Worm (Caenorhabditis elegans) whole organism, L1 larva: Measurements from ENCODE around the gene C14A4.6.

ENCODE experiments used
- C16A3.4 ChIP-seq: fragments of 150-350 bp; optimal IDR thresholded peaks from 2 replicates; lab custom pipeline; 2014; ENCODE audit warnings: missing biosample characterization, missing genetic modification characterization
- C34B4.2 ChIP-seq: sonication (generic microtip); optimal IDR thresholded peaks from 2 replicates; lab custom pipeline; 2017; ENCODE audit warnings: mild to moderate bottlenecking, missing genetic modification characterization, missing compliant biosample characterization
- F16B12.6 ChIP-seq: fragments of 150-350 bp; optimal IDR thresholded peaks from 2 replicates; lab custom pipeline; 2014; ENCODE audit warnings: missing biosample characterization, missing genetic modification characterization
- aly-2 ChIP-seq: fragments of 150-350 bp; optimal IDR thresholded peaks from 2 replicates; lab custom pipeline; 2014; ENCODE audit warnings: missing biosample characterization, missing genetic modification characterization
- blmp-1 ChIP-seq: fragments of 150-350 bp; optimal IDR thresholded peaks from 2 replicates; lab custom pipeline; 2014; ENCODE audit warnings: missing biosample characterization, missing genetic modification characterization
- ceh-8 ChIP-seq: fragments of 200-800 bp; sonication (Bioruptor generic); optimal IDR thresholded peaks from 2 replicates; lab custom pipeline; 2018; ENCODE audit warnings: mild to moderate bottlenecking, missing genetic modification characterization, moderate library complexity, missing compliant biosample characterization
- ceh-82 ChIP-seq, 3 experiments: fragments of 150-350 bp in 1 of 3; sonication (generic microtip) in 2 of 3; optimal IDR thresholded peaks; 2 replicates each; lab custom pipeline; 2014 to 2017; ENCODE audit warnings: missing biosample characterization in 3 of 3, missing genetic modification characterization in 3 of 3
- ceh-90 ChIP-seq: sonication (generic microtip); optimal IDR thresholded peaks from 2 replicates; lab custom pipeline; 2016; ENCODE audit warnings: missing genetic modification characterization, missing compliant biosample characterization
- dpl-1 ChIP-seq, 3 experiments: fragments of 150-350 bp in 2 of 3; sonication (generic microtip) in 1 of 3; optimal IDR thresholded peaks; 2 replicates each; lab custom pipeline; 2014 to 2017; ENCODE audit warnings: missing biosample characterization in 3 of 3, missing genetic modification characterization in 3 of 3, missing genetic modification reagents in 3 of 3
- dsc-1 ChIP-seq: sonication (generic microtip); optimal IDR thresholded peaks from 2 replicates; lab custom pipeline; 2016; ENCODE audit warnings: mild to moderate bottlenecking, missing genetic modification characterization, missing compliant biosample characterization
- efl-1 ChIP-seq, 4 experiments: fragments of 150-350 bp; optimal IDR thresholded peaks in 3 of 4; peaks in 1 of 4; 1 replicate in 1 of 4; 2 replicates in 3 of 4; lab custom pipeline; 2014; ENCODE audit warnings: missing biosample characterization in 2 of 4, missing genetic modification characterization in 2 of 4, missing genetic modification reagents in 2 of 4
- efl-3 ChIP-seq: fragments of 200-800 bp; sonication (Bioruptor generic); optimal IDR thresholded peaks from 2 replicates; lab custom pipeline; 2018; ENCODE audit warnings: mild to moderate bottlenecking, missing genetic modification characterization, missing compliant biosample characterization
- fkh-10 ChIP-seq: sonication (generic microtip); optimal IDR thresholded peaks from 2 replicates; lab custom pipeline; 2017; ENCODE audit warnings: missing biosample characterization, missing genetic modification reagents, missing genetic modification characterization
- fkh-8 ChIP-seq: sonication (generic microtip); optimal IDR thresholded peaks from 2 replicates; lab custom pipeline; 2016; ENCODE audit warnings: mild to moderate bottlenecking, missing genetic modification characterization, missing compliant biosample characterization
- isw-1 ChIP-seq: fragments of 200-800 bp; sonication (Bioruptor generic); IDR thresholded peaks from 2 replicates; pipeline ENCODE4 v1.3.6; 2022; ENCODE audit warnings: missing genetic modification characterization, missing compliant biosample characterization
- lin-13 ChIP-seq: fragments of 150-350 bp; optimal IDR thresholded peaks from 2 replicates; lab custom pipeline; 2014; ENCODE audit warnings: missing biosample characterization, missing genetic modification reagents, missing genetic modification characterization
- lin-14 ChIP-seq: fragments of 200-800 bp; sonication (Bioruptor generic); optimal IDR thresholded peaks from 2 replicates; lab custom pipeline; 2018; ENCODE audit warnings: mild to moderate bottlenecking, missing genetic modification characterization, moderate library complexity, missing compliant biosample characterization
- lin-15B ChIP-seq: fragments of 150-350 bp; sonication (generic microtip); optimal IDR thresholded peaks from 3 replicates; lab custom pipeline; 2014; ENCODE audit warnings: missing biosample characterization, missing genetic modification characterization
- lin-35 ChIP-seq, 2 experiments: fragments of 150-350 bp; optimal IDR thresholded peaks; 2 replicates each; lab custom pipeline; 2014; ENCODE audit warnings: missing biosample characterization in 2 of 2, missing genetic modification characterization in 2 of 2, missing genetic modification reagents in 2 of 2
- lin-39 ChIP-seq: fragments of 150-350 bp; optimal IDR thresholded peaks from 2 replicates; lab custom pipeline; 2014; ENCODE audit warnings: missing biosample characterization, missing genetic modification reagents, missing genetic modification characterization
- lsy-2 ChIP-seq, 2 experiments: fragments of 150-350 bp; optimal IDR thresholded peaks; 2 replicates each; lab custom pipeline; 2014; ENCODE audit warnings: missing biosample characterization in 2 of 2, missing genetic modification characterization in 2 of 2
- mab-9 ChIP-seq: fragments of 200-800 bp; sonication (Bioruptor generic); IDR thresholded peaks from 2 replicates; pipeline ENCODE4 v1.3.6; 2022; ENCODE audit warnings: missing genetic modification reagents, missing genetic modification characterization, missing compliant biosample characterization
- mef-2 ChIP-seq: fragments of 150-350 bp; optimal IDR thresholded peaks from 2 replicates; lab custom pipeline; 2014; ENCODE audit warnings: missing biosample characterization, missing genetic modification characterization
- nhr-11 ChIP-seq: fragments of 150-350 bp; optimal IDR thresholded peaks from 2 replicates; lab custom pipeline; 2014; ENCODE audit warnings: missing biosample characterization, missing genetic modification characterization
- nhr-19 ChIP-seq: fragments of 200-800 bp; sonication (Bioruptor generic); conservative IDR thresholded peaks from 2 replicates; pipeline ENCODE4 v1.3.6; 2022; ENCODE audit warnings: missing genetic modification characterization, missing compliant biosample characterization
- nhr-47 ChIP-seq: sonication (generic microtip); optimal IDR thresholded peaks from 2 replicates; lab custom pipeline; 2016; ENCODE audit warnings: mild to moderate bottlenecking, missing genetic modification characterization, moderate library complexity, missing compliant biosample characterization
- nhr-71 ChIP-seq: sonication (generic microtip); optimal IDR thresholded peaks from 2 replicates; lab custom pipeline; 2016; ENCODE audit warnings: mild to moderate bottlenecking, missing genetic modification characterization, moderate library complexity, missing compliant biosample characterization
- nhr-76 ChIP-seq: sonication (generic microtip); optimal IDR thresholded peaks from 2 replicates; lab custom pipeline; 2017; ENCODE audit warnings: missing biosample characterization, missing genetic modification characterization
- pag-3 ChIP-seq: sonication (generic microtip); optimal IDR thresholded peaks from 2 replicates; lab custom pipeline; 2017; ENCODE audit warnings: missing genetic modification characterization, mild to moderate bottlenecking, missing compliant biosample characterization, antibody characterized with exemption, borderline replicate concordance; ENCODE audit not compliant: insufficient read depth
- pqm-1 ChIP-seq: sonication (generic microtip); optimal IDR thresholded peaks from 3 replicates; lab custom pipeline; 2017; ENCODE audit warnings: missing biosample characterization, missing genetic modification characterization
- rnt-1 ChIP-seq: sonication (generic microtip); optimal IDR thresholded peaks from 2 replicates; lab custom pipeline; 2016; ENCODE audit warnings: mild to moderate bottlenecking, missing genetic modification characterization, moderate library complexity, missing compliant biosample characterization
- skn-1 ChIP-seq: fragments of 150-350 bp; optimal IDR thresholded peaks from 2 replicates; lab custom pipeline; 2014; ENCODE audit warnings: missing biosample characterization, missing genetic modification characterization
- snu-23 ChIP-seq: sonication (generic microtip); optimal IDR thresholded peaks from 2 replicates; lab custom pipeline; 2016; ENCODE audit warnings: missing genetic modification characterization, missing compliant biosample characterization
- swsn-7 ChIP-seq: sonication (generic microtip); optimal IDR thresholded peaks from 2 replicates; lab custom pipeline; 2016; ENCODE audit warnings: missing genetic modification characterization, missing compliant biosample characterization
- tlp-1 ChIP-seq: fragments of 150-350 bp; optimal IDR thresholded peaks from 2 replicates; lab custom pipeline; 2014; ENCODE audit warnings: missing biosample characterization, missing genetic modification characterization
- unc-86 ChIP-seq: sonication (generic microtip); optimal IDR thresholded peaks from 2 replicates; lab custom pipeline; 2016; ENCODE audit warnings: missing genetic modification characterization, missing compliant biosample characterization
- unc-98 ChIP-seq: fragments of 200-800 bp; sonication (Bioruptor generic); IDR thresholded peaks from 2 replicates; pipeline ENCODE4 v1.3.6; 2022; ENCODE audit warnings: missing genetic modification characterization, missing compliant biosample characterization
- xbp-1 ChIP-seq: sonication (generic microtip); optimal IDR thresholded peaks from 2 replicates; lab custom pipeline; 2016; ENCODE audit warnings: missing genetic modification characterization, missing compliant biosample characterization
- ztf-11 ChIP-seq, 2 experiments: sonication (generic microtip); optimal IDR thresholded peaks; 2 replicates each; lab custom pipeline; 2016 to 2017; ENCODE audit warnings: missing genetic modification characterization in 2 of 2, missing biosample characterization in 1 of 2, missing compliant biosample characterization in 1 of 2
- ztf-4 ChIP-seq: fragments of 150-350 bp; optimal IDR thresholded peaks from 2 replicates; lab custom pipeline; 2014; ENCODE audit warnings: missing biosample characterization, missing genetic modification characterization

Gene C14A4.6

ce11 chrII:10608821-10609220 lies 14.2 kb upstream of the C14A4.6 start:
- TF ChIP-seq pag-3 (tag; lab: Kevin White, UChicago) (no peak), rnt-1 (tag; lab: Kevin White, UChicago) (no peak), efl-1 (optimal IDR thresholded peaks at IDR 0.05; lab: Kevin White, UChicago) (no peak), efl-1 (GFP tag; optimal IDR thresholded peaks at IDR 0.05 in 1 of 2; lab: Kevin White, UChicago) (peak in 1 of 2 experiments; percentile 65), aly-2 (tag; lab: Kevin White, UChicago) (no peak), pqm-1 (tag; lab: Kevin White, UChicago) (no peak), ceh-8 (GFP tag; lab: Kevin White, UChicago) (no peak)

ce11 chrII:10607238-10607961 lies 12.8 kb upstream of the C14A4.6 start, which contains the start of gene ccm-3:
TSS of gene ccm-3 (minus strand) at chrII:10607275.
- peak; percentile 50 for TF ChIP-seq C16A3.4 (tag; lab: Kevin White, UChicago)
- TF ChIP-seq fkh-8 (tag; lab: Kevin White, UChicago): peak; percentile 28
- TF ChIP-seq ztf-4 (tag; lab: Kevin White, UChicago): no peak
- 0 out of 2 replicates have a peak, but pooled peaks have one; percentile 22 for TF ChIP-seq nhr-19 (GFP tag; lab: Robert Waterston, UW)
- TF ChIP-seq lin-13: peak; percentile 17
- no peak for TF ChIP-seq C34B4.2 (tag; lab: Kevin White, UChicago)
- TF ChIP-seq nhr-47 (tag; lab: Kevin White, UChicago): peak; percentile 30
- peak; percentile 11 for TF ChIP-seq snu-23
- peak in 2 of 3 experiments; percentile 15 to 54 for TF ChIP-seq ceh-82 (tag; optimal IDR thresholded peaks at IDR 0.05; lab: Kevin White, UChicago)
- TF ChIP-seq dpl-1 (GFP tag; optimal IDR thresholded peaks at IDR 0.05; lab: Kevin White, UChicago): peak; percentile 26 to 62 (median 34)
- peak; percentile 52 for TF ChIP-seq nhr-71 (tag; lab: Kevin White, UChicago)
- TF ChIP-seq lsy-2 (tag; optimal IDR thresholded peaks at IDR 0.05; lab: Kevin White, UChicago): peak; percentile 15 to 77
- no peak; the same call in 1 of the 2 replicates for TF ChIP-seq isw-1 (GFP tag; lab: Robert Waterston, UW)
- no peak for TF ChIP-seq swsn-7 (tag; lab: Kevin White, UChicago)
- no peak for TF ChIP-seq skn-1
- no peak for TF ChIP-seq mab-9 (GFP tag; lab: Robert Waterston, UW)
- peak; percentile 98 for TF ChIP-seq blmp-1 (tag; lab: Kevin White, UChicago)
- TF ChIP-seq nhr-11 (tag; lab: Kevin White, UChicago): no peak
- TF ChIP-seq lin-15B (tag; lab: Kevin White, UChicago): peak; percentile 64
- no peak for TF ChIP-seq lin-39 (tag; lab: Kevin White, UChicago)
- TF ChIP-seq ztf-11 (tag; optimal IDR thresholded peaks at IDR 0.05; lab: Kevin White, UChicago): no peak
- peak; percentile 1 for TF ChIP-seq unc-86 (tag; lab: Kevin White, UChicago)
- TF ChIP-seq fkh-10: peak; percentile 3
- no peak for TF ChIP-seq dsc-1 (tag; lab: Kevin White, UChicago)
- peak; percentile 43 to 52 for TF ChIP-seq efl-1 (optimal IDR thresholded peaks at IDR 0.05; lab: Kevin White, UChicago)
- peak in 1 of 2 experiments; percentile 45 for TF ChIP-seq efl-1 (GFP tag; optimal IDR thresholded peaks at IDR 0.05 in 1 of 2; lab: Kevin White, UChicago)
- TF ChIP-seq xbp-1: peak; percentile 23
- TF ChIP-seq F16B12.6: peak; percentile 3
- no peak for TF ChIP-seq efl-3 (GFP tag; lab: Kevin White, UChicago)
- TF ChIP-seq nhr-76 (tag; lab: Kevin White, UChicago): no peak
- peak; percentile 63 for TF ChIP-seq lin-14 (GFP tag; lab: Kevin White, UChicago)
- peak; percentile 42 for TF ChIP-seq rnt-1 (tag; lab: Kevin White, UChicago)
- TF ChIP-seq lin-35 (GFP tag; optimal IDR thresholded peaks at IDR 0.05; lab: Kevin White, UChicago): peak; percentile 46 to 51

ce11 chrII:10605512-10605911 lies 10.9 kb upstream of the C14A4.6 start, which contains the start of gene taf-13:
TSS of gene taf-13 (minus strand) at chrII:10605612.
- no peak for TF ChIP-seq unc-98 (GFP tag; lab: Robert Waterston, UW)
- no peak for TF ChIP-seq nhr-71 (tag; lab: Kevin White, UChicago)
- no peak for TF ChIP-seq mef-2 (tag; lab: Kevin White, UChicago)
- no peak for TF ChIP-seq lin-35 (GFP tag; optimal IDR thresholded peaks at IDR 0.05; lab: Kevin White, UChicago)
- no peak for TF ChIP-seq C34B4.2 (tag; lab: Kevin White, UChicago)
- no peak for TF ChIP-seq ceh-90 (tag; lab: Kevin White, UChicago)
- no peak for TF ChIP-seq rnt-1 (tag; lab: Kevin White, UChicago)
- no peak for TF ChIP-seq C16A3.4 (tag; lab: Kevin White, UChicago)
- TF ChIP-seq unc-86 (tag; lab: Kevin White, UChicago): no peak
- TF ChIP-seq tlp-1: no peak
